Fruit fly (Drosophila melanogaster) S2 (cell line): ENCODE measurements around the gene alpha-Est6.

Experiments
- CG8478 ChIP-seq: fragments of >200 bp; optimal IDR thresholded peaks from 2 replicates; lab custom pipeline; 2018
- CTCF ChIP-seq, 2 experiments: fragments of >200 bp; optimal IDR thresholded peaks; 2 replicates each; lab custom pipeline; 2018

Gene alpha-Est6

dm6 chr3R:7528677-7529076, at the start of gene alpha-Est6:
Gene alpha-Est6 (minus strand): TSS chr3R:7528777.
- TF ChIP-seq CG8478 (no peak), CTCF (optimal IDR thresholded peaks at IDR 0.05; lab: Kevin White, UChicago) (no peak)

- TF ChIP-seq CG8478 (no peak), CTCF (optimal IDR thresholded peaks at IDR 0.05; lab: Kevin White, UChicago) (no peak)
These were observed 43.7 kb upstream of the alpha-Est6 start for dm6 chr3R:7572237-7572636.

dm6 chr3R:7551708-7552107, 23.1 kb upstream of the alpha-Est6 start, which contains the start of gene CG45545:
Gene CG45545 (plus strand): TSS chr3R:7552008.
- no peak for TF ChIP-seq CG8478
- no peak for TF ChIP-seq CTCF (optimal IDR thresholded peaks at IDR 0.05; lab: Kevin White, UChicago)

dm6 chr3R:7548808-7549744, 20.5 kb upstream of the alpha-Est6 start, which contains the start of gene alpha-Est1:
Gene alpha-Est1 (minus strand): TSS chr3R:7549124.
- TF ChIP-seq CG8478 (no peak), CTCF (optimal IDR thresholded peaks at IDR 0.05; lab: Kevin White, UChicago) (no peak)

- TF ChIP-seq CTCF (optimal IDR thresholded peaks at IDR 0.05; lab: Kevin White, UChicago) (no peak), CG8478 (no peak)
These were observed 12.7 kb upstream of the alpha-Est6 start, which contains the start of the genes alpha-Est3 and alpha-Est2 for dm6 chr3R:7541145-7541860. Gene alpha-Est3 (minus strand): TSS chr3R:7541631. Gene alpha-Est2 (plus strand): TSS chr3R:7541810.

- no peak for TF ChIP-seq CG8478
- no peak for TF ChIP-seq CTCF (optimal IDR thresholded peaks at IDR 0.05; lab: Kevin White, UChicago)
These were observed 9.9 kb upstream of the alpha-Est6 start, which contains the start of gene alpha-Est4 for dm6 chr3R:7538435-7538834. Gene alpha-Est4 (minus strand): TSS chr3R:7538615.

- TF ChIP-seq CTCF (optimal IDR thresholded peaks at IDR 0.05; lab: Kevin White, UChicago) (no peak), CG8478 (no peak)
These were observed 7.7 kb upstream of the alpha-Est6 start, which contains the start of gene alpha-Est5 for dm6 chr3R:7536281-7536680. Gene alpha-Est5 (minus strand): TSS chr3R:7536390.

dm6 chr3R:7535606-7536005, 7.0 kb upstream of the alpha-Est6 start:
- TF ChIP-seq CTCF (optimal IDR thresholded peaks at IDR 0.05; lab: Kevin White, UChicago) (no peak), CG8478 (no peak)

- TF ChIP-seq CG8478 (no peak), CTCF (optimal IDR thresholded peaks at IDR 0.05; lab: Kevin White, UChicago) (no peak)
These were observed 1.7 kb upstream of the alpha-Est6 start, which contains the start of the genes Rtnl2 and alphaTub84D for dm6 chr3R:7530184-7530821. Gene Rtnl2 (minus strand): TSS chr3R:7530241. Gene alphaTub84D (plus strand): TSS chr3R:7530753.

dm6 chr3R:7524160-7524559, 4.4 kb downstream of the alpha-Est6 start:
- no peak for TF ChIP-seq CTCF (optimal IDR thresholded peaks at IDR 0.05; lab: Kevin White, UChicago)
- TF ChIP-seq CG8478, result no peak

- TF ChIP-seq CTCF (optimal IDR thresholded peaks at IDR 0.05; lab: Kevin White, UChicago), result no peak
- no peak for TF ChIP-seq CG8478
These were observed 5.0 kb downstream of the alpha-Est6 start, which contains the start of gene alpha-Est7 for dm6 chr3R:7523594-7523993. Gene alpha-Est7 (minus strand): TSS chr3R:7523753.

dm6 chr3R:7522266-7522955, 6.2 kb downstream of the alpha-Est6 start:
- no peak for TF ChIP-seq CTCF (optimal IDR thresholded peaks at IDR 0.05; lab: Kevin White, UChicago)
- no peak for TF ChIP-seq CG8478

dm6 chr3R:7519356-7519755, 9.2 kb downstream of the alpha-Est6 start, which contains the start of gene Ubc84D:
Gene Ubc84D (minus strand): TSS chr3R:7519456.
- TF ChIP-seq CTCF (optimal IDR thresholded peaks at IDR 0.05; lab: Kevin White, UChicago) (no peak), CG8478 (no peak)

- TF ChIP-seq CTCF (optimal IDR thresholded peaks at IDR 0.05; lab: Kevin White, UChicago) (no peak), CG8478 (no peak)
These were observed 12.9 kb downstream of the alpha-Est6 start, which contains the start of gene alpha-Est8 for dm6 chr3R:7515599-7516069. Gene alpha-Est8 (minus strand): TSS chr3R:7515670.
